Worm (Caenorhabditis elegans): ENCODE measurements around the gene fbxa-185.

Gene fbxa-185

DNA sequence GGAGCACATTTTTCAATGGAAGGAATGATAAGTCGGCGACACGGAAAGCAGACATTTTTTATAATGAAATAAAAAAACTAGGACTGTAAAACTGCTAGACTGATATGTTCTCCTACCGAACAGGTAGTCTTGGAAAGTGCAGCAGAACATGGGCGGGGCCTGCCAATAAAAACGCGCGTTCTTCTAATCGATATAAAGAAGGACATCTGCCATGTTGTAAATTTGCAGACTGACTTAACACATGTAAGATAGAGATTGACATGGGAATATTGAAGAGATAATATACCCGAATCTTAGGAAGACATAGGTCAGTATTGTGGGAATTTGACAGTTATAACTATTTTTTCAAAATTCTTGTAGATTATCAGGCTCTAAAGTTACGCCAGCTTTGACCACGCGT, 3.6 kb upstream of the fbxa-185 start, which contains the start of gene sdz-16:
sdz-16 (minus strand) TSS at position 101 of the 400 bp plus-strand sequence.
- no peak for TF ChIP-seq ztf-1 (GFP tag; conservative IDR thresholded peaks at IDR 0.05)
- no peak for TF ChIP-seq sma-9 (GFP tag; optimal IDR thresholded peaks at IDR 0.05)
- no peak for TF ChIP-seq sma-9 (tag; optimal IDR thresholded peaks at IDR 0.05)
- TF ChIP-seq ztf-11 (tag; optimal IDR thresholded peaks at IDR 0.05): no peak
- TF ChIP-seq ZK546.5 (tag; optimal IDR thresholded peaks at IDR 0.05): no peak
- no peak for TF ChIP-seq Y55F3AM.14 (GFP tag; optimal IDR thresholded peaks at IDR 0.05)
- TF ChIP-seq dmd-4 (tag; optimal IDR thresholded peaks at IDR 0.05): no peak
- no peak for TF ChIP-seq unc-55 (GFP tag; optimal IDR thresholded peaks at IDR 0.05)
- TF ChIP-seq mdl-1 (tag; optimal IDR thresholded peaks at IDR 0.05): no peak
- TF ChIP-seq R02D3.7 (tag; optimal IDR thresholded peaks at IDR 0.05): no peak

ce11 chrV:17328497-17328896, 2.9 kb upstream of the fbxa-185 start, which contains the start of gene srg-44:
Gene srg-44 (plus strand): TSS chrV:17328797.
- no peak for TF ChIP-seq lin-13 (GFP tag; optimal IDR thresholded peaks at IDR 0.05)
- TF ChIP-seq C34F6.9 (tag; optimal IDR thresholded peaks at IDR 0.05): no peak

DNA sequence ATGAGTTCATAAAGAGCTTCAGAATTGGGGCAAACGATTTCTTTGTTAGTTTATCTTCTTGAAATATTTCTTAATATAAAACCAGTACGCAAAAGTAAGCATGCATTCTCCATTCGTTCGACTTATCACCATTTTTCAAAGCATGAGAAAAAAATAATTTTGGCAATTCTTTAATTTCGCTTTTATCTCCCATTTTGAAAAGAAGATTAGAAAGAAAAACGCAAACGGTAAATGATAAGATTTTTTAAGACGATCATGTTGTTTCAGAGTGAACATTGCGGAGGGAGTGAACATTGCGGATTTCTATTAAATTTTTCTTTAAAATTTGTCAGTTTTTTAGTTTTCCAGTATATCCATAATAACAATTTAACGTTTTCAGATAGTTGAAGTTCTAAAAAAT, 7.9 kb downstream of the fbxa-185 start:
- no peak for TF ChIP-seq nhr-129 (tag; optimal IDR thresholded peaks at IDR 0.05)
- TF ChIP-seq nhr-12 (tag; optimal IDR thresholded peaks at IDR 0.05): no peak
- TF ChIP-seq nhr-25 (tag; optimal IDR thresholded peaks at IDR 0.05): no peak
- TF ChIP-seq ceh-16 (tag; optimal IDR thresholded peaks at IDR 0.05): no peak
- TF ChIP-seq lsy-2 (tag; optimal IDR thresholded peaks at IDR 0.05): no peak
- no peak for TF ChIP-seq nhr-77 (tag; optimal IDR thresholded peaks at IDR 0.05)
- TF ChIP-seq ama-1 (optimal IDR thresholded peaks at IDR 0.05): no peak
- TF ChIP-seq dmd-4 (tag; optimal IDR thresholded peaks at IDR 0.05): no peak
- TF ChIP-seq crh-2 (tag; optimal IDR thresholded peaks at IDR 0.05): no peak
- TF ChIP-seq unc-62 (GFP tag; optimal IDR thresholded peaks at IDR 0.05): no peak
- no peak for TF ChIP-seq elt-3 (tag; optimal IDR thresholded peaks at IDR 0.05)
- no peak for TF ChIP-seq zag-1 (tag; optimal IDR thresholded peaks at IDR 0.05)
- TF ChIP-seq nhr-23 (tag; optimal IDR thresholded peaks at IDR 0.05): no peak
- TF ChIP-seq lin-13 (GFP tag; optimal IDR thresholded peaks at IDR 0.05): no peak
- no peak for TF ChIP-seq ZK546.5 (tag; optimal IDR thresholded peaks at IDR 0.05)

ce11 chrV:17344876-17345275, 13.4 kb downstream of the fbxa-185 start, which contains the start of the genes fbxa-188 and fbxa-189:
Gene fbxa-188 (minus strand): TSS chrV:17344926.
Gene fbxa-189 (plus strand): TSS chrV:17345214.
- TF ChIP-seq nhr-25 (tag; optimal IDR thresholded peaks at IDR 0.05): no peak
- TF ChIP-seq fos-1 (tag; optimal IDR thresholded peaks at IDR 0.05): peak; percentile 19
- TF ChIP-seq ztf-1 (GFP tag; conservative IDR thresholded peaks at IDR 0.05): no peak
- no peak for TF ChIP-seq dmd-4 (tag; optimal IDR thresholded peaks at IDR 0.05)
- TF ChIP-seq nhr-12 (tag; optimal IDR thresholded peaks at IDR 0.05): no peak

DNA sequence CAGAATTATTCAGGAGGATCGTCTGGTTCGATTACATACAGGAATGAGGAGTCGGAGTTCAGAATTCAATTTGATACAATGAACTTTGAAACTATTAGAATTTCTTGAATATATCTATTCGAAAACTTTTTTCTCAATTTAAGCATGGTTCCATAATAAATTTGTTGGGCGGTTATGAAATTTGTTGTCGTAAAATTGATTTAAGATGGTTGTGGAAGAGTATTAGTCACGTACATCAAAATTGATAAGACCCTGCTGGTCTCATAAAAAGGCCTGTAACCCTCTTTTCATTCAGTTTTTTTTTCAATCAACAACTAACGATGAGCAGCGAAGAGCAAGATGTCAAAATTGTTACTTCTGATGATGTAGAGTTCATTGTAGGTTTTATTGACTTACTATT, 16.2 kb downstream of the fbxa-185 start, which contains the start of gene skr-5:
skr-5 (plus strand) TSS at position 301 of the 400 bp plus-strand sequence.
- TF ChIP-seq nhr-237 (tag; optimal IDR thresholded peaks at IDR 0.05) (no peak), nhr-10 (tag; optimal IDR thresholded peaks at IDR 0.05) (no peak), gmeb-1 (tag; optimal IDR thresholded peaks at IDR 0.05) (no peak), nhr-12 (tag; optimal IDR thresholded peaks at IDR 0.05) (no peak), elt-3 (tag; optimal IDR thresholded peaks at IDR 0.05) (no peak), C34F6.9 (tag; optimal IDR thresholded peaks at IDR 0.05) (no peak), nhr-23 (tag; optimal IDR thresholded peaks at IDR 0.05) (no peak), crh-2 (tag; optimal IDR thresholded peaks at IDR 0.05) (no peak)

DNA sequence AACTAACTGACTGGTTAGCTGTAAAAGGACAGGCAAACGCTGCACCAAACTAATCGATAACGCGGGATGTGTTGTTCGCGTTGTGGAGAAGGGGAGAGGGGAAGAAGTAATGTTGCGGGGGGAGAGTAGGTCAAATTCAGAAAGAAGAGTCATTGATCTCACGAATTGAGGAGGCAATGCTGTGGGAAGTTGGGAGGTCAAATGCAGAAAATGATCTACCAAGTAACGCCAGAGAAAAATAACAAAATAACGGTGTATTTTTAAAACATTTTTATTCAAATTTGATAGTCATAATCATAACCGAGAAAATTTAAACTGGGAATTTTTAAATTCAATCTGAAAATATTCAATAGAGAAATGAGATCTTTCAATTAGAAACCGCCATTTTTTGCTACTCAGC, 18.7 kb downstream of the fbxa-185 start, which contains the start of gene lsy-27:
lsy-27 (minus strand) TSS at position 101 of the 400 bp plus-strand sequence.
- TF ChIP-seq unc-55 (GFP tag; optimal IDR thresholded peaks at IDR 0.05) (no peak), aly-2 (tag; optimal IDR thresholded peaks at IDR 0.05) (no peak), R02D3.7 (tag; optimal IDR thresholded peaks at IDR 0.05) (no peak), ama-1 (optimal IDR thresholded peaks at IDR 0.05) (no peak), nhr-25 (tag; optimal IDR thresholded peaks at IDR 0.05) (no peak), unc-62 (GFP tag; optimal IDR thresholded peaks at IDR 0.05) (no peak), sem-4 (tag; optimal IDR thresholded peaks at IDR 0.05) (no peak), lin-39 (tag; optimal IDR thresholded peaks at IDR 0.05) (no peak), sma-3 (GFP tag; optimal IDR thresholded peaks at IDR 0.05) (no peak), lin-11 (tag; optimal IDR thresholded peaks at IDR 0.05) (no peak), mab-5 (tag; optimal IDR thresholded peaks at IDR 0.05) (no peak), Y55F3AM.14 (GFP tag; optimal IDR thresholded peaks at IDR 0.05) (no peak), lsy-2 (tag; optimal IDR thresholded peaks at IDR 0.05) (no peak), ZK546.5 (tag; optimal IDR thresholded peaks at IDR 0.05) (no peak), ztf-1 (GFP tag; conservative IDR thresholded peaks at IDR 0.05) (no peak), skn-1 (tag; optimal IDR thresholded peaks at IDR 0.05) (no peak), nhr-23 (tag; optimal IDR thresholded peaks at IDR 0.05) (no peak), alr-1 (tag; optimal IDR thresholded peaks at IDR 0.05) (no peak), nhr-237 (tag; optimal IDR thresholded peaks at IDR 0.05) (no peak)

Data from whole organism, L2 larva.